Worm (Caenorhabditis elegans) whole organism, mixed stage, embryonic: ENCODE results near the gene C49A9.10.
A peak's percentile ranks its signal among the peaks of the same experiment; 100 is the strongest.

Source experiments
- M03D4.4 ChIP-seq: sonication (generic microtip); optimal IDR thresholded peaks from 2 replicates; lab custom pipeline; 2017; ENCODE audit warnings: mild to moderate bottlenecking, missing genetic modification characterization, missing compliant biosample characterization
- bed-3 ChIP-seq: fragments of 200-800 bp; sonication (Bioruptor generic); optimal IDR thresholded peaks from 3 replicates; lab custom pipeline; 2018; ENCODE audit warnings: mild to moderate bottlenecking, missing genetic modification characterization, moderate library complexity, missing compliant biosample characterization
- ceh-43 ChIP-seq: fragments of 200-800 bp; sonication (Bioruptor generic); optimal IDR thresholded peaks from 2 replicates; lab custom pipeline; 2018; ENCODE audit warnings: mild to moderate bottlenecking, missing genetic modification characterization, moderate library complexity, missing compliant biosample characterization
- ceh-83 ChIP-seq: fragments of 200-800 bp; sonication (Bioruptor generic); optimal IDR thresholded peaks from 2 replicates; lab custom pipeline; 2018; ENCODE audit warnings: mild to moderate bottlenecking, missing genetic modification characterization, missing compliant biosample characterization
- ces-1 ChIP-seq: fragments of 150-350 bp; optimal IDR thresholded peaks from 2 replicates; lab custom pipeline; 2014; ENCODE audit warnings: missing biosample characterization, missing genetic modification reagents, missing genetic modification characterization
- drap-1 ChIP-seq: fragments of 200-800 bp; sonication (Bioruptor generic); optimal IDR thresholded peaks from 3 replicates; lab custom pipeline; 2018; ENCODE audit warnings: mild to moderate bottlenecking, missing genetic modification characterization, missing compliant biosample characterization
- elt-1 ChIP-seq: sonication (generic microtip); optimal IDR thresholded peaks from 2 replicates; lab custom pipeline; 2017; ENCODE audit warnings: missing genetic modification characterization, mild to moderate bottlenecking, missing compliant biosample characterization, antibody characterized with exemption, moderate library complexity, borderline replicate concordance; ENCODE audit not compliant: insufficient read depth
- elt-3 ChIP-seq: fragments of 150-350 bp; optimal IDR thresholded peaks from 2 replicates; lab custom pipeline; 2014; ENCODE audit warnings: missing biosample characterization, missing genetic modification characterization
- flh-1 ChIP-seq: fragments of 200-800 bp; sonication (Bioruptor generic); optimal IDR thresholded peaks from 2 replicates; lab custom pipeline; 2018; ENCODE audit warnings: mild to moderate bottlenecking, missing genetic modification characterization, moderate library complexity, missing compliant biosample characterization
- ham-2 ChIP-seq: fragments of 200-800 bp; sonication (Bioruptor generic); optimal IDR thresholded peaks from 2 replicates; lab custom pipeline; 2018; ENCODE audit warnings: mild to moderate bottlenecking, missing genetic modification characterization, missing compliant biosample characterization
- lin-32 ChIP-seq: fragments of 200-800 bp; sonication (Bioruptor generic); optimal IDR thresholded peaks from 2 replicates; lab custom pipeline; 2018; ENCODE audit warnings: mild to moderate bottlenecking, missing genetic modification characterization, missing compliant biosample characterization
- lsy-2 ChIP-seq: fragments of 150-350 bp; optimal IDR thresholded peaks from 2 replicates; lab custom pipeline; 2014; ENCODE audit warnings: missing biosample characterization, missing genetic modification characterization
- mab-5 ChIP-seq: fragments of 150-350 bp; optimal IDR thresholded peaks from 2 replicates; lab custom pipeline; 2014; ENCODE audit warnings: missing biosample characterization, missing genetic modification characterization
- mep-1 ChIP-seq: fragments of 150-350 bp; optimal IDR thresholded peaks from 2 replicates; lab custom pipeline; 2017; ENCODE audit warnings: missing biosample characterization, missing genetic modification reagents, missing genetic modification characterization, inconsistent platforms
- mls-2 ChIP-seq: sonication (generic microtip); optimal IDR thresholded peaks from 2 replicates; lab custom pipeline; 2016; ENCODE audit warnings: mild to moderate bottlenecking, missing genetic modification characterization, moderate library complexity, missing compliant biosample characterization
- nhr-12 ChIP-seq: fragments of 150-350 bp; optimal IDR thresholded peaks from 2 replicates; lab custom pipeline; 2014; ENCODE audit warnings: missing biosample characterization, missing genetic modification characterization
- nhr-2 ChIP-seq: fragments of 150-350 bp; optimal IDR thresholded peaks from 2 replicates; lab custom pipeline; 2014; ENCODE audit warnings: missing biosample characterization, missing genetic modification characterization
- nhr-237 ChIP-seq: fragments of 150-350 bp; optimal IDR thresholded peaks from 2 replicates; lab custom pipeline; 2014; ENCODE audit warnings: missing biosample characterization, missing genetic modification characterization
- nhr-28 ChIP-seq: fragments of 150-350 bp; optimal IDR thresholded peaks from 2 replicates; lab custom pipeline; 2014; ENCODE audit warnings: missing biosample characterization, missing genetic modification characterization
- nhr-76 ChIP-seq: sonication (generic microtip); optimal IDR thresholded peaks from 2 replicates; lab custom pipeline; 2017; ENCODE audit warnings: missing biosample characterization, missing genetic modification characterization
- pha-4 ChIP-seq: fragments of 150-350 bp; optimal IDR thresholded peaks from 2 replicates; lab custom pipeline; 2018; ENCODE audit warnings: missing biosample characterization, missing genetic modification reagents, missing genetic modification characterization
- snpc-4 ChIP-seq: fragments of 150-350 bp; optimal IDR thresholded peaks from 2 replicates; lab custom pipeline; 2014; ENCODE audit warnings: missing biosample characterization, missing genetic modification characterization
- sptf-1 ChIP-seq: sonication (generic microtip); optimal IDR thresholded peaks from 2 replicates; lab custom pipeline; 2017; ENCODE audit warnings: mild to moderate bottlenecking, missing genetic modification characterization, moderate library complexity, missing compliant biosample characterization
- tbx-8 ChIP-seq: fragments of 200-800 bp; sonication (Bioruptor generic); optimal IDR thresholded peaks from 2 replicates; lab custom pipeline; 2018; ENCODE audit warnings: mild to moderate bottlenecking, missing genetic modification characterization, moderate library complexity, missing compliant biosample characterization
- unc-120 ChIP-seq: sonication (generic microtip); optimal IDR thresholded peaks from 2 replicates; lab custom pipeline; 2017; ENCODE audit warnings: missing genetic modification characterization, missing compliant biosample characterization; ENCODE audit not compliant: poor library complexity, severe bottlenecking
- unc-39 ChIP-seq: fragments of 150-350 bp; optimal IDR thresholded peaks from 2 replicates; lab custom pipeline; 2014; ENCODE audit warnings: missing biosample characterization, missing genetic modification characterization
- unc-62 ChIP-seq: fragments of 150-350 bp; optimal IDR thresholded peaks from 2 replicates; lab custom pipeline; 2014; ENCODE audit warnings: missing biosample characterization, missing genetic modification reagents, missing genetic modification characterization
- zip-8 ChIP-seq: fragments of 150-350 bp; optimal IDR thresholded peaks from 2 replicates; lab custom pipeline; 2014; ENCODE audit warnings: missing biosample characterization, missing genetic modification characterization
- ztf-11 ChIP-seq: fragments of 150-350 bp; optimal IDR thresholded peaks from 2 replicates; lab custom pipeline; 2014; ENCODE audit warnings: missing biosample characterization, missing genetic modification characterization

C49A9.10 gene

DNA sequence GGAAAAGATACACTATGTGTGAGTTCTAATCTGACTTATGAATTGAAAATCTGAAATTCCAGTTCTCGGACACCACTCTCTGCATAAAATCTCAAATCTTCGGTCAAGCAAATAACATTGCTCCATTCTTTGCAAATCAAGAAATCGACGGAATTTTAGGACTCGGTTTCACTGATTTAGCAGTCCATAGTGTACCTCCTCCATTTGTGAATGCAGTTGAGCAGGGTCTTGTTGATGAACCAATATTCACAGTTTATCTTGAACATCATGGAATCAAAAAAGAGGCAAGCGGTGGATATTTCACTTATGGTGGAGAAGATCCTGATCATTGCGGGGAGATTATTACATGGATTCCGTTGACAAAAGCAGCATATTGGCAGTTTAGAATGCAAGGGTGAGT is 19.0 kb downstream of the C49A9.10 start:
- no peak for TF ChIP-seq nhr-237
- TF ChIP-seq flh-1 (GFP tag; lab: Kevin White, UChicago), result no peak
- TF ChIP-seq zip-8 (tag; lab: Kevin White, UChicago), result no peak
- no peak for TF ChIP-seq snpc-4 (tag; lab: Kevin White, UChicago)

DNA sequence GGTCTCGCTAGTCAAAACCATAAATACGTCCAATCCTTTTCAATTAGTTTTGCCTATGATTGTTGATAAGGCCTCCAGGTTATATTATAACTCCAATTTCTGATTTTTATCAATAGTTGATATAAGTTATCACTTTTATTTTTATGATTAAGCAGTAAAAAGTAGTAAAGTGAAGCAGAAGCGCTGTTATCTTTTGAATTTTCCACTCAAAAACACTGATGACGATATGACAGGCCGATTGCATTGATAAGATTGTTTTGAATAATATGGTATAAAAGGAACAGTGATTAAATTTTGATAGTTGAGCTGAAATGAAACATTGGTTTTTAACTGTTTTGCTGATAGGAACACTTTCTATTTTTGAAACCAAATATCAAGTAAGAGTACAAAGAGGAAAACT is 20.6 kb downstream of the C49A9.10 start, which contains the start of gene asp-9:
asp-9 (plus strand) TSS at position 312 of the 400 bp plus-strand sequence.
- no peak for TF ChIP-seq mls-2 (tag; lab: Kevin White, UChicago)
- TF ChIP-seq ham-2 (GFP tag; lab: Kevin White, UChicago), result no peak
- TF ChIP-seq nhr-237, result no peak
- no peak for TF ChIP-seq lin-32 (GFP tag; lab: Kevin White, UChicago)
- TF ChIP-seq mep-1, result no peak
- no peak for TF ChIP-seq ztf-11 (tag; lab: Kevin White, UChicago)
- TF ChIP-seq nhr-2 (tag; lab: Kevin White, UChicago), result no peak
- no peak for TF ChIP-seq pha-4
- no peak for TF ChIP-seq nhr-76 (tag; lab: Kevin White, UChicago)
- TF ChIP-seq nhr-28 (tag; lab: Kevin White, UChicago), result no peak
- no peak for TF ChIP-seq ces-1 (GFP tag; lab: Kevin White, UChicago)
- TF ChIP-seq nhr-12, result no peak
- TF ChIP-seq, all 35 proteins: peak for 0

DNA sequence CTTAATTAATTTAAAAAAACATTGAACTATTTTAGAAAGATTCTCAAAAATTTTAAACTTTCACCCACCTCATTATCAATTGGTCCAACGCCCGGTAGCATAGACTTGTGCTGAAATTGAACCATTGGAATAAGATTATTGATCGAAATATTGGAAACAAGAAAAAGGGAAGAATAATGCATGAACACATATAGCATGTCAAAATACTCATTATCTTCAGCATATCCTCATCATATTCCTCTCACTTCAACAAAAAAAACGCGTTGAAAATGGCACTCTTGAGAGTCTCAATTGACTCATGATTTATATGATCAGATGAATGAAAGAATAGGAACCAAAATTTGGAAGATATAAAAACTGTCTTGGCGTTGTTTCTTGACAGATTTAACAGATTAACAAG is 22.4 kb downstream of the C49A9.10 start, which contains the start of gene unc-77:
unc-77 (minus strand) TSS at position 101 of the 400 bp plus-strand sequence.
- TF ChIP-seq ztf-11 (tag; lab: Kevin White, UChicago) (no peak), drap-1 (GFP tag; lab: Kevin White, UChicago) (no peak), lsy-2 (tag; lab: Kevin White, UChicago) (no peak)
- TF ChIP-seq, all 35 proteins: peak for 0

DNA sequence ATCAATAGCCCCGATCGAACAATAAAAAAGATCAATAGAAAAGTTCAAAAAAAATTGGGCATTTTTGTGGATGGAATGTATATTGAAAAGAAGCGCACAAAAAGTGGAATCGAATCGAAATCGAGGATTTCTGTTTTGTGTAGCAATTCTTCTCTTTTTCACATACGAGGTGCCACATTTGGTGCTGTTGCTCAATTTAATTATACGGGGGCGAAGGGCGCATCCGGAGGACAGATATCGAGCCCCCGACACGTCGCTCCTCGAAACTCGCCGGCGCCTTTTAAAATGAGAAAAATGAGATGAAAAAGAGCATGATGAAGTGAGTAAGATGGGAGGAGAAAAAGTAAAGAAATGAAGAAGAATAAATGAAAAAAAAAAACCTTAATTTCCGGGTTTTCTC is 28.8 kb downstream of the C49A9.10 start:
- TF ChIP-seq ztf-11 (tag; lab: Kevin White, UChicago), result no peak
- TF ChIP-seq nhr-12, result no peak
- TF ChIP-seq elt-1 (tag; lab: Kevin White, UChicago), result no peak
- peak; percentile 75 for TF ChIP-seq ces-1 (GFP tag; lab: Kevin White, UChicago)
- no peak for TF ChIP-seq tbx-8 (GFP tag; lab: Kevin White, UChicago)
- TF ChIP-seq bed-3, result no peak
- TF ChIP-seq pha-4, result no peak
- TF ChIP-seq, all 35 proteins: peak for 1

DNA sequence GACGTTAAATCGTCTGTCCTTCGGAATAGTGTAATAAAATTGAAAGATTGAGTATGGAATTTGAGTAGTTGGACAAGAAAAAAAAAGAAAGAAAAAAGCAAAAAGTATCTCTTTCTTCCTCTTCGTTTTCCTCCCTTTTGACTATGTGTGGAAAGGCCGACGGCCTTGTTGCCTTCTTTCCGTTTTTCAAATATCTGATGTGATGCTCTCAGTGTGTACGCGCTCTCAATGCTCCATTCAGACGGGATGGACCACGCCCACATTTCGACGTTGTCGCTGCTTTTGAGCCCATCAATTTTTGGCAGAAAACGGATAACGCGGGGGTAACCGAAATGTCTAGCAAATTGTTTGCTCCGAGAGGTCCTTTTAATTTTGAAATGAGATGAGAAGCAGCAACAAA is 33.2 kb downstream of the C49A9.10 start:
- TF ChIP-seq ceh-43, result no peak
- peak; percentile 12 for TF ChIP-seq ces-1 (GFP tag; lab: Kevin White, UChicago)
- TF ChIP-seq lsy-2 (tag; lab: Kevin White, UChicago), result no peak
- TF ChIP-seq M03D4.4 (tag; lab: Kevin White, UChicago), result no peak
- TF ChIP-seq nhr-12, result no peak
- TF ChIP-seq, all 35 proteins: peak for 1

DNA sequence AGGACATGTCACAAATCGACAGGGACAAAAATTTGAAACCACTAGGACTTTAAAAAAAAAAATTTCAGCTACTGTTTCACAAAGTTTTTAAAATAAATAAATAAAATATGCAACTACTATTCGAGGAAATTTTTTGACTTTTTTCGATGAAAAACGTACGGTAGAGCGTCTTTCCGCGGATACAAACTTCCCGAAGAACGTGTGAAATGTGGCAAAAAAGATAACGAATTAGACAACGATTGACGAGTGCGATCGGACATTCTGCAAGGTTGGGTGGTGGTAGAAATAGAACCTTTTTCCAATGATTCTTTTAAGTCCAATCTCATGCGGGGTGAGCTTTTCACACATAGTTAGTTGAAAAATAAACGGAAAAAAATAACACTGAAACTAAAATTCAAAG is 40.4 kb downstream of the C49A9.10 start:
- TF ChIP-seq sptf-1 (tag; lab: Kevin White, UChicago) (no peak), nhr-2 (tag; lab: Kevin White, UChicago) (no peak), unc-62 (GFP tag; lab: Kevin White, UChicago) (no peak), tbx-8 (GFP tag; lab: Kevin White, UChicago) (no peak), ceh-83 (GFP tag; lab: Kevin White, UChicago) (no peak), drap-1 (GFP tag; lab: Kevin White, UChicago) (no peak), elt-3 (no peak), ceh-43 (no peak), ham-2 (GFP tag; lab: Kevin White, UChicago) (no peak), unc-120 (no peak), mab-5 (no peak), nhr-28 (tag; lab: Kevin White, UChicago) (no peak), unc-39 (no peak)
- TF ChIP-seq, all 35 proteins: peak for 0
